Worm (Caenorhabditis elegans) whole organism, mixed stage, embryonic: ENCODE results near the gene C02F5.14.

Experiments
- ces-1 ChIP-seq: fragments of 150-350 bp; optimal IDR thresholded peaks from 2 replicates; lab custom pipeline; 2014; ENCODE audit warnings: missing biosample characterization, missing genetic modification reagents, missing genetic modification characterization
- lin-13 ChIP-seq: fragments of 150-350 bp; optimal IDR thresholded peaks from 2 replicates; lab custom pipeline; 2014; ENCODE audit warnings: missing biosample characterization, missing genetic modification characterization
- nhr-237 ChIP-seq: fragments of 150-350 bp; optimal IDR thresholded peaks from 2 replicates; lab custom pipeline; 2014; ENCODE audit warnings: missing biosample characterization, missing genetic modification characterization
- tbx-8 ChIP-seq: fragments of 200-800 bp; sonication (Bioruptor generic); optimal IDR thresholded peaks from 2 replicates; lab custom pipeline; 2018; ENCODE audit warnings: mild to moderate bottlenecking, missing genetic modification characterization, moderate library complexity, missing compliant biosample characterization

- TF ChIP-seq lin-13 (tag; lab: Kevin White, UChicago) (no peak), ces-1 (no peak), nhr-237 (no peak), tbx-8 (GFP tag; lab: Kevin White, UChicago) (no peak)
These were observed 10.3 kb upstream of the C02F5.14 start, which contains the start of gene C02F5.3 for ce11 chrIII:8245591-8245990.
